Fruit fly (Drosophila melanogaster): ENCODE data around the gene CG17544.

The CG17544 gene

dm6 chr2L:19422642-19423041, 24.3 kb upstream of the CG17544 start (continued):
- TF ChIP-seq run (tag; optimal IDR thresholded peaks at IDR 0.05) (no peak), Doc2 (GFP tag; IDR thresholded peaks at IDR 0.05) (no peak), CG13123 (GFP tag; optimal IDR thresholded peaks at IDR 0.05) (no peak)

dm6 chr2L:19421573-19421972, 23.3 kb upstream of the CG17544 start:
- TF ChIP-seq Gsc (GFP tag; IDR thresholded peaks at IDR 0.05): no peak
- TF ChIP-seq CG9437 (GFP tag; optimal IDR thresholded peaks at IDR 0.05): no peak
- 0 out of 2 replicates have a peak, but pooled peaks have one; percentile 11 for TF ChIP-seq CG32532 (GFP tag; IDR thresholded peaks at IDR 0.05)
- peak; percentile 61 for TF ChIP-seq exex (tag; optimal IDR thresholded peaks at IDR 0.05)
- TF ChIP-seq btn (GFP tag; optimal IDR thresholded peaks at IDR 0.05): no peak
- TF ChIP-seq Deaf1 (tag; optimal IDR thresholded peaks at IDR 0.05): peak; percentile 32
- TF ChIP-seq GATAe (GFP tag; conservative IDR thresholded peaks at IDR 0.05): peak; percentile 62
- peak; percentile 16 for TF ChIP-seq lab (GFP tag; optimal IDR thresholded peaks at IDR 0.05)
- peak; percentile 69; the same call in 2 of the 3 replicates for TF ChIP-seq sr (GFP tag; IDR thresholded peaks at IDR 0.05)
- no peak for TF ChIP-seq org-1 (GFP tag; optimal IDR thresholded peaks at IDR 0.05)
- no peak for TF ChIP-seq mld (GFP tag; IDR thresholded peaks at IDR 0.05; ENCODE audit: partially characterized antibody)
- peak; percentile 65 for TF ChIP-seq CG12769 (tag; optimal IDR thresholded peaks at IDR 0.05)
- TF ChIP-seq CG16813 (GFP tag; IDR thresholded peaks at IDR 0.05; ENCODE audit: partially characterized antibody): no peak
- TF ChIP-seq CG5180 (GFP tag; optimal IDR thresholded peaks at IDR 0.05): no peak
- no peak for TF ChIP-seq lola (GFP tag; optimal IDR thresholded peaks at IDR 0.05)
- peak in 1 of 2 experiments; percentile 18 for TF ChIP-seq Hr78 (GFP tag; optimal IDR thresholded peaks at IDR 0.05)
- peak; percentile 28 for TF ChIP-seq CG4328 (GFP tag; optimal IDR thresholded peaks at IDR 0.05)
- TF ChIP-seq CG2678 (tag; optimal IDR thresholded peaks at IDR 0.05): peak; percentile 3
- peak; percentile 65 for TF ChIP-seq Nf-YB (GFP tag; optimal IDR thresholded peaks at IDR 0.05)
- peak; percentile 19; the same call in 1 of the 2 replicates for TF ChIP-seq CG14014 (GFP tag; IDR thresholded peaks at IDR 0.05)
- peak; percentile 37 for TF ChIP-seq CG34376 (GFP tag; optimal IDR thresholded peaks at IDR 0.05)
- peak; percentile 40 for TF ChIP-seq ftz-f1 (GFP tag; optimal IDR thresholded peaks at IDR 0.05)
- peak; percentile 75 for TF ChIP-seq Nf-YC (tag; optimal IDR thresholded peaks at IDR 0.05)
- peak; percentile 91 for TF ChIP-seq sug (tag; optimal IDR thresholded peaks at IDR 0.05)
- 0 out of 2 replicates have a peak, but pooled peaks have one; percentile 18 for TF ChIP-seq CG17328 (GFP tag; IDR thresholded peaks at IDR 0.05)
- TF ChIP-seq pan (optimal IDR thresholded peaks at IDR 0.05): no peak
- TF ChIP-seq pan (GFP tag; optimal IDR thresholded peaks at IDR 0.05 in 1 of 2, IDR thresholded peaks at IDR 0.05 in 1 of 2): no peak
- TF ChIP-seq sd (tag; optimal IDR thresholded peaks at IDR 0.05): peak; percentile 94
- TF ChIP-seq grn (GFP tag; optimal IDR thresholded peaks at IDR 0.05): peak; percentile 12

- TF ChIP-seq abd-A (tag; optimal IDR thresholded peaks at IDR 0.05) (no peak), insv (GFP tag; optimal IDR thresholded peaks at IDR 0.05) (no peak), Scr (GFP tag; IDR thresholded peaks at IDR 0.05; ENCODE audit: partially characterized antibody) (no peak), CG4424 (GFP tag; optimal IDR thresholded peaks at IDR 0.05) (no peak), Drgx (GFP tag; IDR thresholded peaks at IDR 0.05) (no peak), Ets65A (GFP tag) (peak; percentile 56), Side (GFP tag; optimal IDR thresholded peaks at IDR 0.05) (no peak)
Measured at dm6 chr2L:19418872-19419271, 20.6 kb upstream of the CG17544 start, which contains the start of gene lectin-37Db. lectin-37Db (plus strand) TSS chr2L:19419075.
